Worm (Caenorhabditis elegans): ENCODE measurements around the gene Y51A2A.6.

ce11 chrV:18292295-18292694, 10.2 kb upstream of the Y51A2A.6 start, which contains the start of gene Y51A2A.12:
- TF ChIP-seq zag-1 (tag; optimal IDR thresholded peaks at IDR 0.05), result no peak
- no peak for TF ChIP-seq lin-39 (tag; optimal IDR thresholded peaks at IDR 0.05)
- no peak for TF ChIP-seq ztf-4 (tag; optimal IDR thresholded peaks at IDR 0.05)
- TF ChIP-seq lsy-2 (tag; optimal IDR thresholded peaks at IDR 0.05), result no peak
- no peak for TF ChIP-seq R02D3.7 (tag; optimal IDR thresholded peaks at IDR 0.05)
- TF ChIP-seq ceh-82 (tag; optimal IDR thresholded peaks at IDR 0.05), result no peak
- TF ChIP-seq lin-11 (tag; optimal IDR thresholded peaks at IDR 0.05), result no peak
